Fruit fly (Drosophila melanogaster) whole organism, pupa: ENCODE results near the gene CG13362.
A peak's percentile ranks its signal among the peaks of the same experiment; 100 is the strongest.

Experiments used
- CG10348 ChIP-seq: fragments of 200-800 bp; sonication (Bioruptor generic); IDR thresholded peaks from 2 replicates; pipeline ENCODE4 v1.3.6; 2022; ENCODE audit warnings: missing biosample characterization, missing genetic modification characterization
- CG12605 ChIP-seq: fragments of 200-800 bp; sonication (Bioruptor generic); IDR thresholded peaks from 2 replicates; pipeline ENCODE4 v1.3.6; 2022; ENCODE audit warnings: missing biosample characterization, missing genetic modification characterization
- CG13204 ChIP-seq: fragments of 200-800 bp; sonication (Bioruptor generic); optimal IDR thresholded peaks from 2 replicates; lab custom pipeline; 2018; ENCODE audit warnings: missing biosample characterization, mild to moderate bottlenecking, missing genetic modification characterization, moderate library complexity
- CG14655 ChIP-seq: fragments of 200-800 bp; sonication (Bioruptor generic); optimal IDR thresholded peaks from 3 replicates; lab custom pipeline; 2017; ENCODE audit warnings: mild to moderate bottlenecking, missing biosample characterization, missing genetic modification reagents, missing genetic modification characterization
- CG15710 ChIP-seq: fragments of 200-800 bp; sonication (Bioruptor generic); optimal IDR thresholded peaks from 2 replicates; lab custom pipeline; 2018; ENCODE audit warnings: missing biosample characterization, mild to moderate bottlenecking, missing genetic modification characterization, moderate library complexity
- CG17806 ChIP-seq: fragments of 200-800 bp; sonication (Bioruptor generic); optimal IDR thresholded peaks from 2 replicates; lab custom pipeline; 2018; ENCODE audit warnings: missing biosample characterization, mild to moderate bottlenecking, missing genetic modification characterization, moderate library complexity
- CG32121 ChIP-seq: fragments of 200-800 bp; sonication (Bioruptor generic); IDR thresholded peaks from 2 replicates; pipeline ENCODE4 v1.3.6; 2022; ENCODE audit warnings: missing biosample characterization, missing genetic modification characterization
- CG34367 ChIP-seq: fragments of 200-800 bp; sonication (Bioruptor generic); optimal IDR thresholded peaks from 2 replicates; lab custom pipeline; 2018; ENCODE audit warnings: missing biosample characterization, mild to moderate bottlenecking, missing genetic modification characterization
- CG4496 ChIP-seq: fragments of 200-800 bp; sonication (Bioruptor generic); IDR thresholded peaks from 3 replicates; pipeline ENCODE4 v1.3.6; 2022; ENCODE audit warnings: missing biosample characterization, missing genetic modification characterization
- CG8159 ChIP-seq: fragments of 200-800 bp; sonication (Bioruptor generic); optimal IDR thresholded peaks from 3 replicates; lab custom pipeline; 2018; ENCODE audit warnings: missing biosample characterization, mild to moderate bottlenecking, missing genetic modification characterization, moderate library complexity
- CG8301 ChIP-seq: fragments of 200-800 bp; sonication (Bioruptor generic); optimal IDR thresholded peaks from 2 replicates; lab custom pipeline; 2018; ENCODE audit warnings: missing biosample characterization, mild to moderate bottlenecking, missing genetic modification characterization
- CG9948 ChIP-seq: fragments of 200-800 bp; sonication (Bioruptor generic); optimal IDR thresholded peaks from 2 replicates; lab custom pipeline; 2018; ENCODE audit warnings: missing biosample characterization, mild to moderate bottlenecking, missing genetic modification characterization, moderate library complexity
- D1 ChIP-seq: fragments of 200-800 bp; sonication (Bioruptor generic); optimal IDR thresholded peaks from 2 replicates; lab custom pipeline; 2018; ENCODE audit warnings: missing biosample characterization, mild to moderate bottlenecking, missing genetic modification characterization, moderate library complexity
- EcR ChIP-seq: fragments of 200-800 bp; sonication (Bioruptor generic); optimal IDR thresholded peaks from 3 replicates; lab custom pipeline; 2019; ENCODE audit warnings: missing biosample characterization, missing genetic modification characterization, mild to moderate bottlenecking, moderate library complexity, missing genetic modification reagents
- Ets98B ChIP-seq: fragments of 200-800 bp; sonication (Bioruptor generic); IDR thresholded peaks from 2 replicates; pipeline ENCODE4 v1.3.6; 2022; ENCODE audit warnings: missing biosample characterization, missing genetic modification characterization
- Pif1A ChIP-seq: fragments of 200-800 bp; sonication (Bioruptor generic); optimal IDR thresholded peaks from 3 replicates; lab custom pipeline; 2016; ENCODE audit warnings: missing biosample characterization, missing genetic modification characterization
- Pif1B ChIP-seq: fragments of 200-800 bp; sonication (Bioruptor generic); optimal IDR thresholded peaks from 3 replicates; lab custom pipeline; 2016; ENCODE audit warnings: missing biosample characterization, missing genetic modification characterization
- Snoo ChIP-seq: fragments of 200-800 bp; sonication (Bioruptor generic); optimal IDR thresholded peaks from 3 replicates; lab custom pipeline; 2017; ENCODE audit warnings: missing biosample characterization, mild to moderate bottlenecking, missing genetic modification characterization, inconsistent platforms
- fd96Ca ChIP-seq: fragments of 200-800 bp; sonication (Bioruptor generic); IDR thresholded peaks from 3 replicates; pipeline ENCODE4 v1.3.6; 2022; ENCODE audit warnings: missing biosample characterization, missing genetic modification characterization
- gl ChIP-seq: fragments of 200-800 bp; sonication (Bioruptor generic); optimal IDR thresholded peaks from 2 replicates; lab custom pipeline; 2018; ENCODE audit warnings: missing biosample characterization, mild to moderate bottlenecking, missing genetic modification characterization
- rn ChIP-seq: fragments of 200-800 bp; sonication (Bioruptor generic); IDR thresholded peaks from 2 replicates; pipeline ENCODE4 v1.3.6; 2022; ENCODE audit warnings: missing biosample characterization, missing genetic modification characterization

Gene CG13362

dm6 chrX:762047-762446 is 10.9 kb upstream of the CG13362 start:
- no peak for TF ChIP-seq Ets98B
- TF ChIP-seq fd96Ca (GFP tag; lab: Robert Waterston, UW) = no peak
- TF ChIP-seq CG32121 (GFP tag; lab: Robert Waterston, UW) = no peak
- TF ChIP-seq CG9948 (tag; lab: Kevin White, UChicago) = no peak
- TF ChIP-seq CG4496 = no peak
- TF ChIP-seq CG13204 (GFP tag; lab: Kevin White, UChicago) = no peak
- TF ChIP-seq CG14655 (GFP tag; lab: Kevin White, UChicago) = no peak
- TF ChIP-seq CG15710 (tag; lab: Kevin White, UChicago) = no peak
- no peak for TF ChIP-seq CG34367 (tag; lab: Kevin White, UChicago)

dm6 chrX:758892-759621 is 8.0 kb upstream of the CG13362 start, which contains the start of gene CG5273:
Gene CG5273, plus strand, starts transcription at chrX:759594.
- peak; percentile 11 for TF ChIP-seq CG15710 (tag; lab: Kevin White, UChicago)
- peak; percentile 61 for TF ChIP-seq EcR
- peak; percentile 9 for TF ChIP-seq CG8159
- peak; percentile 47; the same call in 1 of the 3 replicates for TF ChIP-seq fd96Ca (GFP tag; lab: Robert Waterston, UW)
- peak; percentile 24 for TF ChIP-seq Pif1A (GFP tag; lab: Kevin White, UChicago)
- TF ChIP-seq D1 (tag; lab: Kevin White, UChicago) = no peak
- TF ChIP-seq Pif1B (GFP tag; lab: Kevin White, UChicago) = peak; percentile 1
- TF ChIP-seq Ets98B = 0 out of 2 replicates have a peak, but pooled peaks have one; percentile 13
- no peak for TF ChIP-seq CG13204 (GFP tag; lab: Kevin White, UChicago)
- TF ChIP-seq, all 21 proteins: peak for 7

dm6 chrX:756856-757255 is 5.8 kb upstream of the CG13362 start:
- TF ChIP-seq CG32121 (GFP tag; lab: Robert Waterston, UW) (no peak), CG12605 (GFP tag; lab: Robert Waterston, UW) (no peak), gl (tag; lab: Kevin White, UChicago) (no peak), CG34367 (tag; lab: Kevin White, UChicago) (no peak), CG14655 (GFP tag; lab: Kevin White, UChicago) (no peak), D1 (tag; lab: Kevin White, UChicago) (no peak), fd96Ca (GFP tag; lab: Robert Waterston, UW) (no peak)

DNA sequence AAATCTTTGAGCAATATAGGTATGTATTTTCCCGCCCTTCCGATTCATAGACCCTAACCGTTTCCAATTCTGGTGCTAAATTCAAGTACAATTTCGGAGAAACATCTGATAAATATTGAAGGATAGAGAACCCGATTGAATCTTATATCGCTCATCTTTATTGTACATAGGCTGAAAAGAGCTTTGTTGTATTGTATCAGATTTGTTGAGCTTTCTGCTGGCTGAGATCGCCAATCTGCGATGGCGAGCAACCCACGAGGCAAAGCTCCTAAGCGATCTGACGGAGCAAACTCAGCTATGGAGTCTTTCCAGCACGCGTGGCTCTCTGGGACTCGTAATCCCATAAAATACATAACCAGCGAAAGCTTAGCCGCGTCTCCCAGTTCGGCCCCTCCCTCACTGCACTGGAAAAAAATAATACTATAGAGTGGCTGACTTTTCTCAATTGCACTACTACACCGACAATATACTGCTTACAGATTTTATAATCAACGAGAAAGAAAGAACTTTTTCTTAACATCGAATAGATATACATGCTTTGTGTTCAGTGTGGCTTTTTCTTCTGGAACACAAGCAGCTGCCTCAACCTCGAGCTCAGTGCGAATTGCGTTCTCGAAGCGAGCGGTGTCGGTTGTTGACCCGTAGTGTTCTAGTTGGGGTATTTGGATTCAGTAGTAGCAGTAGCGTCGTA is 4.7 kb upstream of the CG13362 start:
- TF ChIP-seq rn (GFP tag; lab: Robert Waterston, UW) (peak; percentile 82), CG12605 (GFP tag; lab: Robert Waterston, UW) (peak; percentile 92), CG8301 (tag; lab: Kevin White, UChicago) (peak; percentile 87), CG15710 (tag; lab: Kevin White, UChicago) (peak; percentile 83), EcR (peak; percentile 96), Pif1B (GFP tag; lab: Kevin White, UChicago) (peak; percentile 91), gl (tag; lab: Kevin White, UChicago) (peak; percentile 73), CG9948 (tag; lab: Kevin White, UChicago) (peak; percentile 74), Snoo (peak; percentile 82), CG32121 (GFP tag; lab: Robert Waterston, UW) (peak; percentile 92), CG14655 (GFP tag; lab: Kevin White, UChicago) (peak; percentile 90), Ets98B (peak; percentile 95), CG4496 (peak; percentile 96), CG34367 (tag; lab: Kevin White, UChicago) (peak; percentile 70), CG13204 (GFP tag; lab: Kevin White, UChicago) (peak; percentile 48), D1 (tag; lab: Kevin White, UChicago) (no peak), CG10348 (peak; percentile 76), CG8159 (peak; percentile 82), Pif1A (GFP tag; lab: Kevin White, UChicago) (peak; percentile 87), fd96Ca (GFP tag; lab: Robert Waterston, UW) (peak; percentile 94), CG17806 (tag; lab: Kevin White, UChicago) (peak; percentile 78)

dm6 chrX:753553-753952 is 2.5 kb upstream of the CG13362 start, which contains the start of gene CG13361:
Gene CG13361, minus strand, starts transcription at chrX:753653.
- TF ChIP-seq rn (GFP tag; lab: Robert Waterston, UW) (no peak), CG8159 (no peak), D1 (tag; lab: Kevin White, UChicago) (no peak), gl (tag; lab: Kevin White, UChicago) (no peak)

- TF ChIP-seq CG32121 (GFP tag; lab: Robert Waterston, UW) (no peak), CG34367 (tag; lab: Kevin White, UChicago) (no peak), CG15710 (tag; lab: Kevin White, UChicago) (no peak), D1 (tag; lab: Kevin White, UChicago) (no peak), CG17806 (tag; lab: Kevin White, UChicago) (no peak), CG8159 (no peak), rn (GFP tag; lab: Robert Waterston, UW) (no peak), CG13204 (GFP tag; lab: Kevin White, UChicago) (no peak), Snoo (no peak), EcR (no peak), gl (tag; lab: Kevin White, UChicago) (no peak), fd96Ca (GFP tag; lab: Robert Waterston, UW) (no peak), CG14655 (GFP tag; lab: Kevin White, UChicago) (no peak), Ets98B (no peak), CG9948 (tag; lab: Kevin White, UChicago) (no peak), CG10348 (no peak)
Measured at dm6 chrX:750047-750446, 1.1 kb downstream of the CG13362 start, which contains the start of gene CG5254. Gene CG5254, plus strand, starts transcription at chrX:750347.
